Worm (Caenorhabditis elegans) whole organism, L2 larva: Measurements from ENCODE around the gene bbln-1.

Experiments used
- ceh-82 ChIP-seq: fragments of 150-350 bp; optimal IDR thresholded peaks from 2 replicates; lab custom pipeline; 2014; ENCODE audit warnings: missing biosample characterization, missing genetic modification characterization
- dmd-4 ChIP-seq: sonication (generic microtip); optimal IDR thresholded peaks from 2 replicates; lab custom pipeline; 2017; ENCODE audit warnings: missing biosample characterization, missing genetic modification characterization
- egl-27 ChIP-seq: sonication (generic microtip); optimal IDR thresholded peaks from 3 replicates; lab custom pipeline; 2017; ENCODE audit warnings: missing biosample characterization, missing genetic modification reagents, missing genetic modification characterization
- elt-1 ChIP-seq: fragments of 150-350 bp; optimal IDR thresholded peaks from 2 replicates; lab custom pipeline; 2014; ENCODE audit warnings: missing biosample characterization, missing genetic modification characterization
- elt-3 ChIP-seq: sonication (generic microtip); optimal IDR thresholded peaks from 2 replicates; lab custom pipeline; 2017; ENCODE audit warnings: missing biosample characterization, missing genetic modification characterization
- gmeb-1 ChIP-seq: fragments of 150-350 bp; optimal IDR thresholded peaks from 2 replicates; lab custom pipeline; 2014; ENCODE audit warnings: missing biosample characterization, missing genetic modification characterization
- lin-13 ChIP-seq: fragments of 150-350 bp; optimal IDR thresholded peaks from 2 replicates; lab custom pipeline; 2014; ENCODE audit warnings: missing biosample characterization, missing genetic modification reagents, missing genetic modification characterization
- lin-39 ChIP-seq: fragments of 150-350 bp; optimal IDR thresholded peaks from 2 replicates; lab custom pipeline; 2014; ENCODE audit warnings: missing biosample characterization, missing genetic modification reagents, missing genetic modification characterization
- nhr-11 ChIP-seq: fragments of 150-350 bp; optimal IDR thresholded peaks from 2 replicates; lab custom pipeline; 2014; ENCODE audit warnings: missing biosample characterization, missing genetic modification characterization
- nhr-25 ChIP-seq: fragments of 150-350 bp; sonication (generic microtip); optimal IDR thresholded peaks from 3 replicates; lab custom pipeline; 2014; ENCODE audit warnings: missing biosample characterization, missing genetic modification characterization
- nhr-77 ChIP-seq: fragments of 150-350 bp; optimal IDR thresholded peaks from 2 replicates; lab custom pipeline; 2014; ENCODE audit warnings: missing biosample characterization, missing genetic modification characterization
- unc-39 ChIP-seq: fragments of 150-350 bp; optimal IDR thresholded peaks from 2 replicates; lab custom pipeline; 2014; ENCODE audit warnings: missing biosample characterization, missing genetic modification characterization
- unc-62 ChIP-seq: fragments of 150-350 bp; optimal IDR thresholded peaks from 2 replicates; lab custom pipeline; 2014; ENCODE audit warnings: missing biosample characterization, missing genetic modification reagents, missing genetic modification characterization
- zag-1 ChIP-seq: fragments of 150-350 bp; optimal IDR thresholded peaks from 2 replicates; lab custom pipeline; 2014; ENCODE audit warnings: missing biosample characterization, missing genetic modification characterization

DNA sequence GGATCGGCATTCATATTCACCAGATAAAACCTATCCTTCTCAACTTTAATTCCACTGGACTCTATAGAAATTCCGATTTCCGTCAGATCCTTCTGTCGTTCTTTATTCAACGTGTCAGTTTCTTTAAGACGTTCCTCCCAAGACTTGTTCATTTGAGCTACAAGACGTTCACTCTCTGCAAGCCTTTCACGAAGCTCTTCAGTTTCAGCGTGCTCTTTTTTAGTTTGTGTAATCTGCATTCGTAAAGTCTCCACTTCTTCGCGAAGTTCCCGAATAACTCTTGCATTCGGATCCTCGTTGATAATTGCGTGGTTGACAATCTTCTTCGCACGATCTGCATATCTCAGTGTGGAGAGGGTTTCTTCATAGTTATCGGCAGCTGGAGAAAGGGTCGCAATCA is 24.5 kb upstream of the bbln-1 start:
- TF ChIP-seq elt-1 (tag; lab: Kevin White, UChicago) = no peak
- no peak for TF ChIP-seq zag-1 (tag; lab: Kevin White, UChicago)
- no peak for TF ChIP-seq gmeb-1 (tag; lab: Kevin White, UChicago)
- TF ChIP-seq egl-27 = no peak
- TF ChIP-seq elt-3 (tag; lab: Kevin White, UChicago) = no peak
- no peak for TF ChIP-seq dmd-4 (tag; lab: Kevin White, UChicago)
- no peak for TF ChIP-seq nhr-25
- no peak for TF ChIP-seq nhr-77 (tag; lab: Kevin White, UChicago)
- no peak for TF ChIP-seq unc-62
- no peak for TF ChIP-seq nhr-11 (tag; lab: Kevin White, UChicago)
- TF ChIP-seq ceh-82 (tag; lab: Kevin White, UChicago) = no peak
- no peak for TF ChIP-seq unc-39 (tag; lab: Kevin White, UChicago)
- no peak for TF ChIP-seq lin-39 (tag; lab: Kevin White, UChicago)
- no peak for TF ChIP-seq lin-13 (GFP tag; lab: Kevin White, UChicago)
